Worm (Caenorhabditis elegans) whole organism, late embryonic: ENCODE data around the gene szy-20.

Source experiments
- C38D4.7 ChIP-seq: fragments of 200-800 bp; sonication (Bioruptor generic); optimal IDR thresholded peaks from 2 replicates; lab custom pipeline; 2018; ENCODE audit warnings: mild to moderate bottlenecking, missing genetic modification characterization, moderate library complexity, missing compliant biosample characterization
- ama-1 ChIP-seq: fragments of 150-350 bp; optimal IDR thresholded peaks from 2 replicates; lab custom pipeline; 2014
- ceh-14 ChIP-seq: sonication (generic microtip); optimal IDR thresholded peaks from 2 replicates; lab custom pipeline; 2016; ENCODE audit warnings: missing genotype, missing genetic modification characterization, missing compliant biosample characterization
- ceh-2 ChIP-seq: sonication (generic microtip); optimal IDR thresholded peaks from 2 replicates; lab custom pipeline; 2016; ENCODE audit warnings: missing genotype, missing genetic modification characterization, missing compliant biosample characterization
- ceh-31 ChIP-seq: sonication (generic microtip); optimal IDR thresholded peaks from 2 replicates; lab custom pipeline; 2016; ENCODE audit warnings: missing genetic modification characterization, missing compliant biosample characterization
- ceh-9 ChIP-seq: sonication (generic microtip); optimal IDR thresholded peaks from 2 replicates; lab custom pipeline; 2016; ENCODE audit warnings: mild to moderate bottlenecking, missing genetic modification characterization, inconsistent platforms, missing compliant biosample characterization
- dmd-4 ChIP-seq: sonication (generic microtip); optimal IDR thresholded peaks from 2 replicates; lab custom pipeline; 2016; ENCODE audit warnings: borderline replicate concordance, missing genetic modification characterization, missing compliant biosample characterization
- hlh-30 ChIP-seq: sonication (generic microtip); optimal IDR thresholded peaks from 2 replicates; lab custom pipeline; 2017; ENCODE audit warnings: antibody characterized with exemption, missing genetic modification characterization, missing compliant biosample characterization; ENCODE audit not compliant: insufficient read depth
- lim-6 ChIP-seq: sonication (generic microtip); optimal IDR thresholded peaks from 2 replicates; lab custom pipeline; 2016; ENCODE audit warnings: missing genetic modification characterization, missing compliant biosample characterization
- nfya-1 ChIP-seq: sonication (generic microtip); optimal IDR thresholded peaks from 2 replicates; lab custom pipeline; 2017; ENCODE audit warnings: missing genetic modification characterization, mild to moderate bottlenecking, missing compliant biosample characterization, antibody characterized with exemption, moderate library complexity
- nhr-232 ChIP-seq: sonication (generic microtip); optimal IDR thresholded peaks from 2 replicates; lab custom pipeline; 2016; ENCODE audit warnings: missing genetic modification characterization, missing compliant biosample characterization
- unc-55 ChIP-seq: sonication (generic microtip); optimal IDR thresholded peaks from 2 replicates; lab custom pipeline; 2017; ENCODE audit warnings: missing biosample characterization, missing genetic modification reagents, missing genetic modification characterization
- unc-86 ChIP-seq: sonication (generic microtip); optimal IDR thresholded peaks from 2 replicates; lab custom pipeline; 2016; ENCODE audit warnings: missing genetic modification characterization, missing compliant biosample characterization

ce11 chrII:8990267-8990666, 21.1 kb upstream of the szy-20 start:
- no peak for TF ChIP-seq lim-6 (tag; lab: Kevin White, UChicago)
- no peak for TF ChIP-seq unc-55 (GFP tag; lab: Kevin White, UChicago)
- no peak for TF ChIP-seq ceh-14 (tag; lab: Kevin White, UChicago)
- no peak for TF ChIP-seq ceh-9 (tag; lab: Kevin White, UChicago)
- TF ChIP-seq nfya-1 (tag; lab: Kevin White, UChicago) = no peak
- no peak for TF ChIP-seq ama-1
- TF ChIP-seq dmd-4 = no peak
- no peak for TF ChIP-seq unc-86 (tag; lab: Kevin White, UChicago)
- no peak for TF ChIP-seq ceh-31 (tag; lab: Kevin White, UChicago)
- TF ChIP-seq hlh-30 = no peak
- no peak for TF ChIP-seq nhr-232 (tag; lab: Kevin White, UChicago)
- no peak for TF ChIP-seq C38D4.7 (GFP tag; lab: Kevin White, UChicago)
- TF ChIP-seq ceh-2 = no peak
